Fruit fly (Drosophila melanogaster) Kc167 (cell line): ENCODE data around the gene CG43085.

ENCODE experiments used
- Myc ChIP-seq: fragments of >200 bp; optimal IDR thresholded peaks from 2 replicates; lab custom pipeline; 2017; ENCODE audit warnings: missing external identifiers
- Sin3A ChIP-seq: fragments of >200 bp; optimal IDR thresholded peaks from 2 replicates; lab custom pipeline; 2018; ENCODE audit warnings: missing external identifiers
- h ChIP-seq: fragments of >200 bp; optimal IDR thresholded peaks from 3 replicates; lab custom pipeline; 2018; ENCODE audit warnings: missing external identifiers
- insv ChIP-seq: fragments of >200 bp; optimal IDR thresholded peaks from 3 replicates; lab custom pipeline; 2018; ENCODE audit warnings: missing external identifiers
- psq ChIP-seq: fragments of >200 bp; optimal IDR thresholded peaks from 2 replicates; lab custom pipeline; 2017; ENCODE audit warnings: missing external identifiers
- ttk ChIP-seq: sonication (Bioruptor generic); optimal IDR thresholded peaks from 2 replicates; lab custom pipeline; 2017; ENCODE audit warnings: missing external identifiers

CG43085 gene

DNA sequence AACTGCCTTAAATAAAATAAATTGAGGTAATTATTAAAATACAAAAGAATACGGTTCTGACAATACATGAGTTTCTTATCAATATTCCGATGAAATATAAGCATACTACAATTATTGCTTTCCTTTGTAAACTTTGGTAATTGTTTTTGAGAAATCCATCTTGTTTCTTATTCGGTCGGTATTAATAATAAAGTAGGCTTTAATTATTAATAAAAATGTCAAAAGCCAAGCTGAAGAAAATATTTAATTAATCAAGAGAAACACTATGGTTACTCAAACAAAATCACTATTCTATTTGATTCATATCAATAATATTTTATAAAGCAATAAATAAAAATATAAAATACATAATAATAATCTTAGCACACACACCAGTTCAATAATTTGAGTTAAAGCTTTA, at the start of gene CG43085:
Gene CG43085, minus strand, starts transcription at position 101 of the 400 bp plus-strand sequence.
- TF ChIP-seq Sin3A (lab: Kevin White, UChicago): no peak
- no peak for TF ChIP-seq psq (lab: Kevin White, UChicago)
- no peak for TF ChIP-seq h
- no peak for TF ChIP-seq Myc (lab: Kevin White, UChicago)
- no peak for TF ChIP-seq insv (lab: Kevin White, UChicago)
- TF ChIP-seq ttk (lab: Kevin White, UChicago): no peak

DNA sequence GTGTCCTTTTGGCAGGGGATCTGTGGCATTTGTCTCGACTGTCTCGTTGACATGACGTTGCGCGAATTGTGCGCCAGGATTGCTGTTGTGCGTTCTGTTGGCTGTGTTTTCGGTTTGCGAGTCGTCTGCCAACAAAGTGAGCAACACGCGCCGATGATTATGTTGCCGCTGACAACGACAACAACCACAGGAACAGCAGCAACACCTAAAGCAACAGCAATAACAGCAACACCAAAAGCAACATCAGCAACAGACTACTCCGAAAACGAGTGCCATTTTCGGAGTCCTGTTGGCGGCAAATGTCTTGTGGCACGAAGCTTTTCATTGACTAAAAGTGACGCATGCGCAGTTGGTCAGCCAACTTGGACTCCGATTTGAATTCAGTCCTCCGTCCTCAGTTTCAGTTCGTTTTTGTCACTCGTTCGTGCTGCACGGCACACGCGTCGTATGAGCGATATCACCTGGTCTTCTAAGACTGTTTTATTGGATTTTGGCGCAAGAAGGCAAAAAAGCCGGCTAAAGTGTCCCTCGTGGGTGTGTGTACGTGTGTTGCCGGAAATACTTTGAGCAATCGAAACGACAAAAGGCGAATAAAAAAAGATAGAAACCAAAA, 43.1 kb upstream of the CG43085 start, which contains the start of gene Ccn:
Gene Ccn, plus strand, starts transcription at position 437 of the 613 bp plus-strand sequence.
- no peak for TF ChIP-seq Sin3A (lab: Kevin White, UChicago)
- TF ChIP-seq ttk (lab: Kevin White, UChicago): no peak
- TF ChIP-seq insv (lab: Kevin White, UChicago): no peak
- no peak for TF ChIP-seq h
- no peak for TF ChIP-seq psq (lab: Kevin White, UChicago)
- no peak for TF ChIP-seq Myc (lab: Kevin White, UChicago)

DNA sequence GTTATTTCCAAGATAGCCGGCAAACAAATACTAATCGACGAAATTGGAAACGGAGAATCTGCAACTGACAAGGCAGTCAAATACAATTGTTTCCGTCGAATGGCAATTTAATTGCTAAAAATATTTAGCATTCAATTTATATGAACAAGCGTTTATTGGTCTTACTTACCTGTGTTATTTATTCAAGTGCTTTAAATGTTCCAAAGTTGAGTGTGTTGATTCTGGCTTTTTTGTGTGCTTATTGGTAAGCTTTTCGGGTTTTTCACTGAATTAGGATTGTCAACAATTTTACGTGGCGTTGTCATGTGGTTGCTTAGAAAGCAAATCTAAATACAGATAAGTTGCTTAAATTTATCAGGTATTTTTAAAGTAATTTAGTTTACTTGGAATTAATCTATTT, 25.2 kb upstream of the CG43085 start:
- TF ChIP-seq psq (lab: Kevin White, UChicago) (no peak), h (no peak), ttk (lab: Kevin White, UChicago) (no peak), Myc (lab: Kevin White, UChicago) (no peak), Sin3A (lab: Kevin White, UChicago) (no peak), insv (lab: Kevin White, UChicago) (no peak)

DNA sequence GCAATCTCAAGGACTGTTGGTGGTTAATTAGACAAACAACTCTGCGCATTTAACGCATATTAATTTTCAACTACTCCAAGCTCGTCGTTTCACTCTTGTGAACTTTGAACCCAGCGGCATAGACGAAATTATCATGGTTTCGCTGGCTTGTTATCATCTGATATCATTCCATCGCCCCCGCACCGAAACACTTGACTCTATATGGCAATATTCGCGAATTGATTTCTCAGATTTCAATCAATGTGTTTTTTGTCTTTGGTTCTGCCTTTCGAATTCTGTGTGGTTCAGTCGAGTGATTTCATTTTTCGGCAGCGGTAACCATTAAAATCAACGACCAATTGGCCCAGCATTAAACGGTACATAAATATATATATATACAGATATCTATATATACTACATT, 24.8 kb upstream of the CG43085 start, which contains the start of gene CG34251:
Gene CG34251, plus strand, starts transcription at position 301 of the 400 bp plus-strand sequence.
- no peak for TF ChIP-seq h

DNA sequence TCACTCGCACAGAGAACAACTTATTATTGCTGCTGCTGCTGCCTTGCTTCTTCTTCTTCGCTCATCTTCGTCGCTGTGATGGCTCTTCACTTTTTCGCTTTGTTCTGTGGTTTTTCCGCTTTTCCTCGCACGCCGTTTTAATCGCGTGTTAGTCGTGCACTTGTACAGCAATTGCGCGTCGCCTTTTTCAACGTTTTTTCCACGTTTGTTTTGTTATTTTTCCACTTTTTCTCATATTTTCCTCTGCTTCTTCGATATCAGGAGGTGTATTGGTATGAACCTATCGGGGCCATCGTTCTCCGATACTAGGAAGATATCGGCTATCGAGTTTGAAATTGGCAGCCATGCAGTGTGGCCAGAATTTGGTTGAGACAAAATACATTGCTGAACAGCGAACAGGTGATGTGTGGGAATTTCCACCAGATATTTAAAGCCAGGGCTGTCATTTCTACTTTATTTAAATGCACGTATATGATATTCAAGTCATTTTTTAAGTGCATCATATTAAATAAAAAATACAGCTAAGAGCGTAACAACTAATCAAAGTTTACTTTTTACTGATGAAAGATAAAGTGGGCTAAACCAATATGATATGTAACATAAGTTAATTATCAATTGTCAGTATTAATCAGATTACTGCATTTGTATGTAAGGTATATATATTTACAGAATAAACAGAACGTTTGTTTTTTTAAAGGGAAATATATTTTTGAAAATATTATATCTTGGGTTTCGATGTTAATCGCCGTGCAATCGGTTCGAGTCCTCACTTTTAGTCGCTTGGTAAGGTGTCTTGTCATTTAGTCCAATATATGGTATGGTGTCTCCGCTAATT, 22.6 kb upstream of the CG43085 start, which contains the start of gene Crtc:
Gene Crtc, minus strand, starts transcription at position 290 of the 835 bp plus-strand sequence.
- TF ChIP-seq insv (lab: Kevin White, UChicago) (no peak), h (no peak), Myc (lab: Kevin White, UChicago) (no peak)

DNA sequence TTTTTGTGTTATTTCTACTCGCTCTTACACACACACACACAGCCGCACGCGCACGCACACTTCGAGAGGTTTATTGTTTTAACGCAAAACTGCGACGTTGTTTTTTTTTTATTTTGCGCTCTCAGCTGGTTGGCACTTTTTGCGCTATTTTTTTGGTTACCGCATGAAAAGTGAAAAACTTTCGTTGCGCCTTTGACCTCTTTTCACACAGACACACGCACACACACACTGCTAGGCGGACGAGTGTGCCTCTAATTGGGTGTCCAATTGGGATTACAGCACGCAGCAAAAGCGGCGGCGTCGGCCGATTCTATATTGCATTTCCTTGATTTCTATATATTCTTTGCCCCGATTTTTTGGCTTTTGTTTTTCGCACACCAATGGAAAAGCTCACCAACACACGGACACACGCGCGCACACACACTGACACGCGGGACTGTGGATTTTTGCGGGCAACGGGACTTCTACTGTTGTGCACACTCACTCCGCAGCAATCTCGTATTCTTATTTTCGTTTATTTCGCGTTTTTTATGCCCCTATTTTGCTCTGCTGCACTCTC, 21.9 kb upstream of the CG43085 start:
- TF ChIP-seq Myc (lab: Kevin White, UChicago) (no peak), insv (lab: Kevin White, UChicago) (no peak), h (no peak), ttk (lab: Kevin White, UChicago) (no peak), Sin3A (lab: Kevin White, UChicago) (no peak), psq (lab: Kevin White, UChicago) (no peak)

DNA sequence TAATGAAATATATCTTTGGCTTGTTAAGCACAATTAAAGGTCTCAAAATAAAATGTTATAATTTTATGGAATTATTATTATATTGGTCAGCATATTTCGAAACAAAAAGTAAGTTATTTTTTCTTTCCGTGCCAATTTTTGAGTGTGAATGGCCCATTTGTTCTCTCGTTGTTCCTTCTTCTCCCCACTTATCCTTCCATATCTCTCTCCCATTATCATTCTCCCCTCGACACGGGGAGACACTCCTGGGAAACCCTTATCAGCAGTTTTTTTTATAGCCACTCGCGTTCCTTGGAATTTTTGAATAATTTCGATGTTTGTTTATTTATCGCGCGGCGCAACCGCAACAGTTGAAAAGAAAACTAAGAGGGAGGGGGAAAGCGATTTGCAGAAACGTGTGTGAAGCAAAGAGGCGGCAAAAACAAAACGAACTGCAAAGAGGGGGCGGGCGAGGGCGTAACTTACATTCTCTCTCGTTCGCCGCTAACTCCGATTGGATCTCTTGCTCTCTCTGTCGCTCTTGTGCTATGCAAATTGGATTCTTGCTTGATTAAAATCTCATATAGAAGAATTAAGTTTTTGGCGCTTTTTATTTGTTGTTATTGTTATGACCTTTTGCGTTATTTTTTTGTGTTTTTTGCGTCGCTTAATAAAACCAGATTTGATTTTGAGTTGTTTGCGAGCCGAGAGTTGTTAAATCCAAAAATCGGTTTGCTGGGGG, 21.3 kb upstream of the CG43085 start:
- TF ChIP-seq h: no peak

DNA sequence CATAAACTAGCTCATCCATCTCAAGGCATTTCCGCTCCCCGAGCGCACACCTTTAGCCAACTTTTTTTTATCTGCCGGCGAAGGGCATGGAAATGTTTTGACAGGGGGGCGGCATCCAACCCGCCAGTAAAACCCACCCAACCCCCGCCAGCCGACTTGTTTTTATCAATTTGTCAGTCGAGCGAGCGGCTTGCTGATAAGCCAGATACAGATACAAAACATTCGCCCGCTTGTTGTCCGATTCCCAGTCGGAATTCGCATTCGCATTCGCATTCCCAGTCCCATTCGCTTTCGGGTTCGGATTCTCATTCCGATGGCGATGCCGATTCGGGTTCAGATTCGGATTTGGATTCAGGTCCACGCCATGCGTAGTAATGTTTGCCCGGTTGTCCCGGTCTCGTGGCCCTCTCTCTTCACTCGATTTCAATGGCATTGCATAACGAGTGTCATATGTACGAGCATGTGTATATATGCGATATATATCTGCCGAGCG, 18.6 kb upstream of the CG43085 start:
- TF ChIP-seq ttk (lab: Kevin White, UChicago): no peak
- TF ChIP-seq insv (lab: Kevin White, UChicago): no peak

DNA sequence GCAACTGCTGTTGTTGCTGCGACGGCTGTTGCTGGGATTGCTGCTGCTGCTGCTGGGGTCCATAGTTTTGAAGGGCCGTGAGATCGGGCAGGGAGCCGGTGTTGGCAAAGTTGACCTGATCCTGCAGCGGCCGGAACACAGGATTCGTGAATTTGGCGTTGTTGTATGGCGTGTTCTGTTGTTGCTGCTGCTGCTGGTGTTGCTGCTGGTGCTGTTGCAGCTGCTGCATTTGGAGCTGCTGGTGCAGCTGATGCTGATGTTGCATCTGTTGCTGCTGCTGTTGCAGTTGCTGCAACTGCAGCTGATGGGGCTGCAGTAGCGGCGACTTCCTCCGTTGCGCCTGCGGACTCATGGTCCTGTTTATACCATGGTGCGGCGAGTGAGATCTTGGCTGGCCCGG, 17.1 kb upstream of the CG43085 start:
- no peak for TF ChIP-seq Sin3A (lab: Kevin White, UChicago)
- no peak for TF ChIP-seq h
- TF ChIP-seq insv (lab: Kevin White, UChicago): no peak
- no peak for TF ChIP-seq Myc (lab: Kevin White, UChicago)
- TF ChIP-seq psq (lab: Kevin White, UChicago): no peak

DNA sequence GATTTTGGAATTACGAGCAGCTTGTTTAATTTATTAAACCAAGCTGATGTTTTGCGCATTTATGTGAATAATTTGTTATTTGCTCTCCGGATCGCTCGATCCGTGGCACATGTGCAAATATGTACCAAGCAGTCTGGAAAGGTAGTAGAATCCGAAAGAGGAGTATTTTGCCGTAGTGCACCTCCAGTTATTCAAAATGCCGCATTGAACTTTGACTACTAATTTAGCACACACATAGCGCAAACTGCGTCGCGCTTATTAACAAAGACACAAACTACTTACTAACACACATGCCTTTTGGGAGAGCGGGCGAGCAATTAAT, 12.7 kb upstream of the CG43085 start:
- no peak for TF ChIP-seq insv (lab: Kevin White, UChicago)
- no peak for TF ChIP-seq h
- no peak for TF ChIP-seq ttk (lab: Kevin White, UChicago)
- TF ChIP-seq Myc (lab: Kevin White, UChicago): no peak
- TF ChIP-seq Sin3A (lab: Kevin White, UChicago): no peak
- no peak for TF ChIP-seq psq (lab: Kevin White, UChicago)

DNA sequence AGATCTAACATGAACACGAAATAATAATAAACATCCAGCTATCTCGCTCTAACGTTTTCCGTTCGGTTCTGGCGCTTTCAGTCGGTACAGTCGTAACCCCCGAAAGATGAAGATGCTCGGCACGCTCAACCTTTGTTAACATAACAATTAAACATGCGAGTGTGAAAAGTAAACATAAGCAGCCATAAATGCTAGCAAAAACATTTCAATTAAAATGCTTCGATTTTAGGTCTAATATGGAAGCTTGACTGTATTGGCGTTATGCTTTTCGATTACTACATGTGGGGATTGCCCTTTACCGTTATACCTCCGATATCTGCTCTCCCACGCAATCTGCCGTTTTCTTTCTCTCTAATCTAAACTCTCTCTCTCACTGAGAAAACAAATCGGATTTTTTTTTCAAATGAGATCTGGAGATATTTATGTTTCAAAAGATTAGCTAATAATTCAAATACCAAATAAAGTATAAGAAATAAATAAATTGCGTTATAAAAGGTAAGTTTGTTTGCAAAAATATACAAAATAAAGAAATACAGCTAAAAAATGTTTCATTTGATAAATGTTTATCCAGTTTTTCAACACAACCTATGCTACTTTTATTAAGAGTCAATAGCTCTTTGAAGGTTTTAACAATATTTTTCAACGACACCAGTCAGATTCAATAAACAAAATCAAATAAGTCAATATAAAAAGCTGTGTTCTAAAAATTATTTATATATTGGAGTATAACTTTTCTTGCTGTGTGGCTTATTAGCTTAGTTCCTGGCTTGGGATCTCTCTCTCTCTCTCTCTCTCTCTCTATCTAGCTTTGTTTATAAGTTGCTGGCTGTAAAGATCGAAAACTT, 12.1 kb upstream of the CG43085 start:
- TF ChIP-seq Myc (lab: Kevin White, UChicago): no peak
